Worm (Caenorhabditis elegans) whole organism, L2 larva: ENCODE results near the gene C14A6.12.

Source experiments
- C34F6.9 ChIP-seq: fragments of 150-350 bp; optimal IDR thresholded peaks from 2 replicates; lab custom pipeline; 2014; ENCODE audit warnings: missing biosample characterization, missing genetic modification characterization
- F13H6.1 ChIP-seq: sonication (generic microtip); optimal IDR thresholded peaks from 2 replicates; lab custom pipeline; 2016; ENCODE audit warnings: missing genetic modification characterization, missing compliant biosample characterization
- R02D3.7 ChIP-seq: fragments of 150-350 bp; optimal IDR thresholded peaks from 2 replicates; lab custom pipeline; 2014; ENCODE audit warnings: missing biosample characterization, missing genetic modification characterization
- Y55F3AM.14 ChIP-seq: fragments of 200-800 bp; sonication (Bioruptor generic); optimal IDR thresholded peaks from 2 replicates; lab custom pipeline; 2018; ENCODE audit warnings: mild to moderate bottlenecking, missing genetic modification characterization, missing compliant biosample characterization
- ZK546.5 ChIP-seq: sonication (generic microtip); optimal IDR thresholded peaks from 2 replicates; lab custom pipeline; 2017; ENCODE audit warnings: missing biosample characterization, missing genetic modification characterization
- alr-1 ChIP-seq: fragments of 150-350 bp; optimal IDR thresholded peaks from 2 replicates; lab custom pipeline; 2014; ENCODE audit warnings: missing biosample characterization, missing genetic modification characterization
- ama-1 ChIP-seq: fragments of 150-350 bp; optimal IDR thresholded peaks from 2 replicates; lab custom pipeline; 2018; ENCODE audit warnings: inconsistent platforms
- blmp-1 ChIP-seq: sonication (generic microtip); optimal IDR thresholded peaks from 2 replicates; lab custom pipeline; 2017; ENCODE audit warnings: missing genetic modification characterization, mild to moderate bottlenecking, missing compliant biosample characterization, antibody characterized with exemption, moderate library complexity; ENCODE audit not compliant: insufficient read depth
- ceh-16 ChIP-seq: fragments of 150-350 bp; optimal IDR thresholded peaks from 2 replicates; lab custom pipeline; 2014; ENCODE audit warnings: missing biosample characterization, missing genetic modification characterization
- ceh-82 ChIP-seq: fragments of 150-350 bp; optimal IDR thresholded peaks from 2 replicates; lab custom pipeline; 2014; ENCODE audit warnings: missing biosample characterization, missing genetic modification characterization
- crh-2 ChIP-seq: sonication (generic microtip); optimal IDR thresholded peaks from 2 replicates; lab custom pipeline; 2017; ENCODE audit warnings: missing biosample characterization, missing genetic modification characterization
- dmd-4 ChIP-seq: sonication (generic microtip); optimal IDR thresholded peaks from 2 replicates; lab custom pipeline; 2017; ENCODE audit warnings: missing biosample characterization, missing genetic modification characterization
- egl-27 ChIP-seq: sonication (generic microtip); optimal IDR thresholded peaks from 3 replicates; lab custom pipeline; 2017; ENCODE audit warnings: missing biosample characterization, missing genetic modification reagents, missing genetic modification characterization
- elt-1 ChIP-seq: fragments of 150-350 bp; optimal IDR thresholded peaks from 2 replicates; lab custom pipeline; 2014; ENCODE audit warnings: missing biosample characterization, missing genetic modification characterization
- elt-3 ChIP-seq: sonication (generic microtip); optimal IDR thresholded peaks from 2 replicates; lab custom pipeline; 2017; ENCODE audit warnings: missing biosample characterization, missing genetic modification characterization
- lin-11 ChIP-seq: fragments of 150-350 bp; sonication (generic microtip); optimal IDR thresholded peaks from 2 replicates; lab custom pipeline; 2014; ENCODE audit warnings: missing biosample characterization, missing genetic modification characterization, inconsistent platforms, mixed read lengths
- lin-13 ChIP-seq: fragments of 150-350 bp; optimal IDR thresholded peaks from 2 replicates; lab custom pipeline; 2014; ENCODE audit warnings: missing biosample characterization, missing genetic modification reagents, missing genetic modification characterization
- lin-39 ChIP-seq: fragments of 150-350 bp; optimal IDR thresholded peaks from 2 replicates; lab custom pipeline; 2014; ENCODE audit warnings: missing biosample characterization, missing genetic modification reagents, missing genetic modification characterization
- lsy-2 ChIP-seq, 2 experiments: fragments of 150-350 bp in 1 of 2; sonication (generic microtip) in 1 of 2; optimal IDR thresholded peaks; 2 replicates each; lab custom pipeline; 2014 to 2017; ENCODE audit warnings: missing biosample characterization in 2 of 2, missing genetic modification characterization in 2 of 2
- mab-5 ChIP-seq: fragments of 150-350 bp; optimal IDR thresholded peaks from 2 replicates; lab custom pipeline; 2014; ENCODE audit warnings: missing biosample characterization, missing genetic modification characterization
- nhr-10 ChIP-seq: sonication (generic microtip); optimal IDR thresholded peaks from 2 replicates; lab custom pipeline; 2017; ENCODE audit warnings: missing biosample characterization, missing genetic modification characterization
- nhr-12 ChIP-seq: fragments of 150-350 bp; optimal IDR thresholded peaks from 2 replicates; lab custom pipeline; 2014; ENCODE audit warnings: missing biosample characterization, missing genetic modification characterization
- nhr-129 ChIP-seq: fragments of 150-350 bp; optimal IDR thresholded peaks from 2 replicates; lab custom pipeline; 2014; ENCODE audit warnings: missing biosample characterization, missing genetic modification characterization
- nhr-21 ChIP-seq: fragments of 150-350 bp; optimal IDR thresholded peaks from 2 replicates; lab custom pipeline; 2014; ENCODE audit warnings: missing biosample characterization, missing genetic modification characterization
- nhr-23 ChIP-seq: fragments of 150-350 bp; optimal IDR thresholded peaks from 2 replicates; lab custom pipeline; 2014; ENCODE audit warnings: missing biosample characterization, missing genetic modification reagents, missing genetic modification characterization
- nhr-237 ChIP-seq: fragments of 150-350 bp; optimal IDR thresholded peaks from 2 replicates; lab custom pipeline; 2014; ENCODE audit warnings: missing biosample characterization, missing genetic modification characterization
- nhr-25 ChIP-seq: fragments of 150-350 bp; sonication (generic microtip); optimal IDR thresholded peaks from 3 replicates; lab custom pipeline; 2014; ENCODE audit warnings: missing biosample characterization, missing genetic modification characterization
- nhr-6 ChIP-seq: fragments of 150-350 bp; optimal IDR thresholded peaks from 2 replicates; lab custom pipeline; 2014; ENCODE audit warnings: missing biosample characterization, missing genetic modification characterization
- nhr-77 ChIP-seq: fragments of 150-350 bp; optimal IDR thresholded peaks from 2 replicates; lab custom pipeline; 2014; ENCODE audit warnings: missing biosample characterization, missing genetic modification characterization
- peb-1 ChIP-seq: fragments of 150-350 bp; optimal IDR thresholded peaks from 2 replicates; lab custom pipeline; 2014; ENCODE audit warnings: missing biosample characterization, missing genetic modification characterization
- sem-4 ChIP-seq: fragments of 150-350 bp; optimal IDR thresholded peaks from 2 replicates; lab custom pipeline; 2014; ENCODE audit warnings: missing biosample characterization, missing genetic modification reagents, missing genetic modification characterization
- skn-1 ChIP-seq: sonication (generic microtip); optimal IDR thresholded peaks from 2 replicates; lab custom pipeline; 2017; ENCODE audit warnings: missing biosample characterization, missing genetic modification characterization
- sma-3 ChIP-seq: sonication (generic microtip); optimal IDR thresholded peaks from 2 replicates; lab custom pipeline; 2016; ENCODE audit warnings: missing genetic modification reagents, missing genetic modification characterization, missing compliant biosample characterization
- sma-9 ChIP-seq, 2 experiments: fragments of 150-350 bp in 1 of 2; sonication (generic microtip) in 1 of 2; optimal IDR thresholded peaks; 2 replicates each; lab custom pipeline; 2014 to 2016; ENCODE audit warnings: missing genetic modification characterization in 2 of 2, mild to moderate bottlenecking in 1 of 2, missing biosample characterization in 1 of 2, missing compliant biosample characterization in 1 of 2, missing genetic modification reagents in 1 of 2, moderate library complexity in 1 of 2
- snpc-4 ChIP-seq: fragments of 150-350 bp; optimal IDR thresholded peaks from 2 replicates; lab custom pipeline; 2014; ENCODE audit warnings: missing biosample characterization, missing genetic modification characterization
- unc-39 ChIP-seq: fragments of 150-350 bp; optimal IDR thresholded peaks from 2 replicates; lab custom pipeline; 2014; ENCODE audit warnings: missing biosample characterization, missing genetic modification characterization
- ztf-4 ChIP-seq: fragments of 150-350 bp; optimal IDR thresholded peaks from 2 replicates; lab custom pipeline; 2014; ENCODE audit warnings: missing biosample characterization, missing genetic modification characterization

The C14A6.12 gene

DNA sequence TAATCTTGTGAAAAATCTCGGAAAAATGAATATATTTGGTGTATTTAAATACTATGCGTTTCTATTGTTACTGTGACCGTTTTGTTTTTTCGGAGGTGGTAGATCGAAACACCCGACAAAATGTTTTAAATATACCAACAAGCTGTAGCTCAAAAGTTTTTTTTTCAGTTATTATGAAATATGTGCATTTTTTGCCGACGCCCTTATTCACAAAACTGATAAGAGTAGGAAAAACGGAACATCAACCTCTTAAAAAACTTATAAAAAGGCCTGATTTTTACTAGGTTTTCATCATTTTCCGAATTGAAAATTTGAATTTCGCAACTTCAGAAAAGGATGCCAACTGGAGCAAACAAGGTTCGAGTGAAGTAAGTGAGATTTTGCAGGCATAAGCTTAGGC lies 19.0 kb downstream of the C14A6.12 start, which contains the start of gene Y37H2A.14:
TSS of gene Y37H2A.14 (plus strand) at position 301 of the 400 bp plus-strand sequence.
- TF ChIP-seq snpc-4 (tag; lab: Kevin White, UChicago), result no peak
- no peak for TF ChIP-seq R02D3.7 (tag; lab: Kevin White, UChicago)
- TF ChIP-seq nhr-23, result no peak
- no peak for TF ChIP-seq peb-1 (tag; lab: Kevin White, UChicago)

DNA sequence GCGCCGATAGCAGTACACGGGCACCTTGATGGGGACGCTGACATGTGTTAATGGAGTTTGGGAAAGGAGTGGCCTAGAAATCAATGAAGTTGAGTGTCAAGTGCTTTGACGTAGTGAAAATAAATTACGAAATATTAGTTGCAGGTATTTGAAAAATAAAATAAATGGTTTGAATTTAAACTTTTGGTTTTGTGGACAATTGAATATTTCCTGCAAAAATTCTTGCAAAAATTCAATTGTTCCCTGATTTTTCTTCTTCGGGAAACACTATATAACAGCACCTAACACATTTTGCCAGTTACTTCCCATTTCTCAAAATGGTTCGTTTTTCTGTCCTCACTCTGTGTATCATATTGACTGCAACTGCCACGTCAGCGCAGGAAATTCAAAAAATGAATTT lies 19.9 kb downstream of the C14A6.12 start, which contains the start of gene Y37H2A.13:
TSS of gene Y37H2A.13 (plus strand) at position 301 of the 400 bp plus-strand sequence.
- no peak for TF ChIP-seq lin-13
- TF ChIP-seq ceh-82 (tag; lab: Kevin White, UChicago), result no peak
- no peak for TF ChIP-seq dmd-4
- TF ChIP-seq snpc-4 (tag; lab: Kevin White, UChicago), result no peak
- no peak for TF ChIP-seq nhr-6 (tag; lab: Kevin White, UChicago)
- TF ChIP-seq sma-9 (GFP tag; optimal IDR thresholded peaks at IDR 0.05; lab: Kevin White, UChicago), result no peak
- no peak for TF ChIP-seq sma-9 (tag; optimal IDR thresholded peaks at IDR 0.05; lab: Kevin White, UChicago)
- TF ChIP-seq sem-4, result no peak
- TF ChIP-seq lin-11 (tag; lab: Kevin White, UChicago), result no peak
- no peak for TF ChIP-seq nhr-129 (tag; lab: Kevin White, UChicago)
- TF ChIP-seq nhr-12 (tag; lab: Kevin White, UChicago), result no peak
- TF ChIP-seq lsy-2 (tag; optimal IDR thresholded peaks at IDR 0.05; lab: Kevin White, UChicago), result no peak
- TF ChIP-seq C34F6.9 (tag; lab: Kevin White, UChicago), result no peak
- no peak for TF ChIP-seq sma-3 (GFP tag; lab: Kevin White, UChicago)
- TF ChIP-seq R02D3.7 (tag; lab: Kevin White, UChicago), result no peak
- no peak for TF ChIP-seq nhr-77 (tag; lab: Kevin White, UChicago)
- no peak for TF ChIP-seq Y55F3AM.14
- no peak for TF ChIP-seq mab-5 (tag; lab: Kevin White, UChicago)
- TF ChIP-seq nhr-25, result no peak
- no peak for TF ChIP-seq blmp-1 (tag; lab: Kevin White, UChicago)
- TF ChIP-seq alr-1, result no peak

DNA sequence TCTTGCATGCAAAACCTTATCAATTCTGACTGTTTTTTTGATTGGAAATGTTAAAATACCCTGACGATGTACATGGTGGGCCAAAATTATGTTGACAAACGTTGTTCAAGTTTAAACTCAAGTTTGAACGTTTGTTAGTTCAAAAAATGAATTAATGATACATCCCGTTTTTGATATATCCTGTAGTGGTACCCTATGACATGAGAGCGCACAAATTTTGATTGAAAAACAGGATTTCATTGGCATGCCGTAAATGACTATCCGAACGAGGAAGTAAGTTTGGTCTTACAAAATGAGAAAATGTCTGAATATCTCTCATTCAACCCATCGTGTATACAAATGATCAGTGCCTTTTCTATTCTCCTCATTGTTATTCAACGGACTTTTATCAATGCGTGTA lies 21.3 kb downstream of the C14A6.12 start, which contains the start of gene Y37H2A.11:
TSS of gene Y37H2A.11 (plus strand) at position 301 of the 400 bp plus-strand sequence.
- no peak for TF ChIP-seq nhr-6 (tag; lab: Kevin White, UChicago)
- no peak for TF ChIP-seq sma-3 (GFP tag; lab: Kevin White, UChicago)
- TF ChIP-seq nhr-12 (tag; lab: Kevin White, UChicago), result no peak
- TF ChIP-seq C34F6.9 (tag; lab: Kevin White, UChicago), result no peak
- no peak for TF ChIP-seq egl-27 (tag; lab: Kevin White, UChicago)
- no peak for TF ChIP-seq nhr-25
- TF ChIP-seq ztf-4 (tag; lab: Kevin White, UChicago), result no peak
- TF ChIP-seq lsy-2 (tag; optimal IDR thresholded peaks at IDR 0.05; lab: Kevin White, UChicago), result no peak
- TF ChIP-seq sem-4, result no peak
- no peak for TF ChIP-seq lin-11 (tag; lab: Kevin White, UChicago)

DNA sequence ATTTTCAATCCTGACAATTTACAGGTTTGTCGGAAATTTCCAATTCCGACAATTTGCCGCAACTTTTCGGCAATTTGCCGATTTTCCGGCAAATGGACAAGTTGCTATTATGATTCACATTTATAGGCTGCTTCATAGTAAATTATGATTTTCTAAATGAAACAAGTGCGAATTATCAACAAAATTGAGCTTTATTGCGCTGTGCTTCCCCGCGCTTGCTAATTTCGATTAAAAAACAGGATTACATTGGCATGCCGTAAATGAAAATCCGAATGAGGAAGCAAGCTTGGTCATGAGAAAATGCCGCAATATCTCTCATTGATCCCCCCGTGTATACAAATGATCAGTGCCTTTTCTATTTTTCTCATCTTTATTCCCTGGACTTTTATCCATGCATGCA lies 23.8 kb downstream of the C14A6.12 start, which contains the start of gene Y37H2A.10:
TSS of gene Y37H2A.10 (plus strand) at position 301 of the 400 bp plus-strand sequence.
- TF ChIP-seq C34F6.9 (tag; lab: Kevin White, UChicago) (no peak), dmd-4 (no peak), unc-39 (no peak), lin-39 (tag; lab: Kevin White, UChicago) (no peak), alr-1 (no peak), nhr-12 (tag; lab: Kevin White, UChicago) (no peak), ama-1 (lab: Kevin White, UChicago) (no peak), peb-1 (tag; lab: Kevin White, UChicago) (no peak), crh-2 (tag; lab: Kevin White, UChicago) (no peak), elt-1 (tag; lab: Kevin White, UChicago) (no peak)

DNA sequence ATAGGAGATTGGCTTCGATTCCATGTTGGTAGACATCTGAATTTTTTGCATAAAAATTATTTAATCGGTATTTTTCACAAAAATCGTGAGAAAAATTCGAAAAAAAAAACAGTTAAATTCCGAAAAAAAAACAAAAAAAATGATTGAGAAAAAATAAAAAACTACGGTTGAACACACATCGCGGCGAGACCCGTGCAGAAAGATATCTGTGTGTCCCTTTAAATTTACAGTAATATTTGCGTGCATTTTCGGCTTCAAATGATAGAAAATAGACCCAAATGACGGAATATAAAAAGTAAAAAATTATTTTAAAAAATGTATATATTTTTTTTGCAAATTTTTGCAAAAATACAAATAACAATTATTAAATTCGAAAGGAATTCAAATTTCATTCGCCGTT lies 24.8 kb downstream of the C14A6.12 start:
- TF ChIP-seq elt-1 (tag; lab: Kevin White, UChicago) (no peak), ceh-16 (tag; lab: Kevin White, UChicago) (no peak), skn-1 (tag; lab: Kevin White, UChicago) (no peak), snpc-4 (tag; lab: Kevin White, UChicago) (no peak), R02D3.7 (tag; lab: Kevin White, UChicago) (no peak), sma-3 (GFP tag; lab: Kevin White, UChicago) (no peak), nhr-21 (tag; lab: Kevin White, UChicago) (no peak), blmp-1 (tag; lab: Kevin White, UChicago) (no peak), nhr-237 (tag; lab: Kevin White, UChicago) (no peak), ZK546.5 (no peak), F13H6.1 (tag; lab: Kevin White, UChicago) (no peak), ztf-4 (tag; lab: Kevin White, UChicago) (no peak), crh-2 (tag; lab: Kevin White, UChicago) (no peak), ceh-82 (tag; lab: Kevin White, UChicago) (no peak), elt-3 (no peak), nhr-10 (tag; lab: Kevin White, UChicago) (no peak)
